Fruit fly (Drosophila melanogaster): ENCODE measurements around the gene CG3430.

CG3430 gene

DNA sequence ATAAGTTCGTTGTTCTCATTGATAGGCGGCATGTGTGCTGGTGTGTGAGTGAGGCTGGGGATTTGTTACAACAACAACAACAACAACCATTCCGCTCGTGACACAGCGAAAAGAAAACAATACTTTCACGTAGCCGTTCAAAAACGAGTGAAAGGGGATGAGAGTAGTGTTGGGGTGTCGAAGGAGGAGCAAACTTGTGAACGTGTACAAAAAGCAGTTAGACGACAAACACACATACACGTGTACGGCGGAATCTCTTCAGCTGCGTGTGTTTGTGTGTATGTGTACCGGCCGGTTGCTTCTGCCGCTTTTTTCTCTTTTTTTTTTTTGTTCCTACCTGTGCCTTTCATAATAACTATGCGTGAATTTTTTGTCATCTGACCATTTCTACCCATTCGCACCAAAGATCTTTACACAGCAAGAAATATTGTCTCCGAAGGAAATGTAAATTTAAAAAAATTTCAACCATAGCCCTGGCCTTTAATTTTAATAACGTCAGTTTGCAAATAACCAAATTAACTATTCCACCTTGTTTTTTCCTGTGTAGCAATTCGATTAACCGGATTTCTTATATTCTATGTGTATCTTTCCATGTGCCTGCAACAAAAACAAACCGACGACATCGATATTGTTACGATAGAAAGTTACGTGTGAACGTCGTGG lies 34.6 kb upstream of the CG3430 start (continued):
- no peak for TF ChIP-seq Opbp (GFP tag; IDR thresholded peaks at IDR 0.05; ENCODE audit: partially characterized antibody)
- TF ChIP-seq CG6791 (GFP tag; IDR thresholded peaks at IDR 0.05; ENCODE audit: partially characterized antibody), result no peak
- TF ChIP-seq ham (GFP tag; IDR thresholded peaks at IDR 0.05), result no peak
- no peak for TF ChIP-seq hbn (GFP tag; IDR thresholded peaks at IDR 0.05; ENCODE audit: partially characterized antibody)
- no peak for TF ChIP-seq CG31388 (GFP tag; optimal IDR thresholded peaks at IDR 0.05)
- TF ChIP-seq D (optimal IDR thresholded peaks at IDR 0.05), result no peak
- TF ChIP-seq D (GFP tag; optimal IDR thresholded peaks at IDR 0.05), result peak; percentile 60
- peak; percentile 48 for TF ChIP-seq Myb (GFP tag; optimal IDR thresholded peaks at IDR 0.05)
- peak; percentile 19 for TF ChIP-seq CG4282 (GFP tag; optimal IDR thresholded peaks at IDR 0.05)
- TF ChIP-seq repo (GFP tag; optimal IDR thresholded peaks at IDR 0.05), result peak; percentile 43
- TF ChIP-seq cad (GFP tag; optimal IDR thresholded peaks at IDR 0.05), result no peak
- TF ChIP-seq CG13296 (GFP tag; optimal IDR thresholded peaks at IDR 0.05), result peak; percentile 26
- TF ChIP-seq chm (GFP tag; IDR thresholded peaks at IDR 0.05), result no peak
- peak; percentile 63 for TF ChIP-seq Mad (GFP tag; optimal IDR thresholded peaks at IDR 0.05)
- TF ChIP-seq Adf1 (GFP tag; IDR thresholded peaks at IDR 0.05), result peak; percentile 33; the same call in 1 of the 2 replicates
- peak; percentile 9 for TF ChIP-seq wek (GFP tag; optimal IDR thresholded peaks at IDR 0.05)
- TF ChIP-seq CG10366 (GFP tag; IDR thresholded peaks at IDR 0.05), result peak; percentile 80; the same call in 1 of the 2 replicates
- TF ChIP-seq CG9437 (GFP tag; optimal IDR thresholded peaks at IDR 0.05), result no peak
- TF ChIP-seq sima (GFP tag; optimal IDR thresholded peaks at IDR 0.05), result no peak
- TF ChIP-seq Ravus (GFP tag; IDR thresholded peaks at IDR 0.05), result peak; percentile 5
- no peak for TF ChIP-seq tap (tag; optimal IDR thresholded peaks at IDR 0.05)
- TF ChIP-seq TFAM (GFP tag; optimal IDR thresholded peaks at IDR 0.05), result no peak
- peak; percentile 31 for TF ChIP-seq CG8089 (GFP tag; optimal IDR thresholded peaks at IDR 0.05)
- no peak for TF ChIP-seq Gsc (GFP tag; IDR thresholded peaks at IDR 0.05)
- TF ChIP-seq so (GFP tag; IDR thresholded peaks at IDR 0.05), result no peak
- peak; percentile 59 for TF ChIP-seq CG15601 (tag; optimal IDR thresholded peaks at IDR 0.05)
- TF ChIP-seq Awh (GFP tag; IDR thresholded peaks at IDR 0.05), result no peak
- TF ChIP-seq Atf6 (GFP tag; IDR thresholded peaks at IDR 0.05), result peak; percentile 74
- no peak for TF ChIP-seq GATAe (GFP tag; conservative IDR thresholded peaks at IDR 0.05)
- peak in 1 of 3 experiments; percentile 66 for TF ChIP-seq lola (GFP tag; optimal IDR thresholded peaks at IDR 0.05)
- peak; percentile 63 for TF ChIP-seq gsb-n (tag; optimal IDR thresholded peaks at IDR 0.05)
- no peak for TF ChIP-seq z (GFP tag; IDR thresholded peaks at IDR 0.05)
- peak; percentile 74 for TF ChIP-seq CG30403 (GFP tag; optimal IDR thresholded peaks at IDR 0.05)
- TF ChIP-seq hth (optimal IDR thresholded peaks at IDR 0.05), result no peak
- TF ChIP-seq seq (GFP tag; IDR thresholded peaks at IDR 0.05), result peak; percentile 67; the same call in 1 of the 2 replicates
- TF ChIP-seq Dfd (GFP tag; optimal IDR thresholded peaks at IDR 0.05), result no peak
- TF ChIP-seq Sin3A (optimal IDR thresholded peaks at IDR 0.05), result no peak
- TF ChIP-seq dan (GFP tag; IDR thresholded peaks at IDR 0.05), result no peak
- peak; percentile 75 for TF ChIP-seq az2 (GFP tag; optimal IDR thresholded peaks at IDR 0.05)
- TF ChIP-seq crc (GFP tag; optimal IDR thresholded peaks at IDR 0.05), result peak; percentile 79
- no peak for TF ChIP-seq sug (tag; optimal IDR thresholded peaks at IDR 0.05)
- peak; percentile 43 for TF ChIP-seq CG18011 (GFP tag; optimal IDR thresholded peaks at IDR 0.05)
- TF ChIP-seq mam (GFP tag; optimal IDR thresholded peaks at IDR 0.05), result peak; percentile 76
- peak; percentile 74; the same call in 1 of the 2 replicates for TF ChIP-seq sob (GFP tag; IDR thresholded peaks at IDR 0.05)
- no peak for TF ChIP-seq nerfin-2 (GFP tag; IDR thresholded peaks at IDR 0.05; ENCODE audit: partially characterized antibody)
- TF ChIP-seq sens-2 (GFP tag; IDR thresholded peaks at IDR 0.05), result no peak
- peak; percentile 76 for TF ChIP-seq lab (GFP tag; optimal IDR thresholded peaks at IDR 0.05)
- peak; percentile 56 for TF ChIP-seq CG3281 (GFP tag; optimal IDR thresholded peaks at IDR 0.05)
- peak; percentile 74 for TF ChIP-seq CG4424 (GFP tag; optimal IDR thresholded peaks at IDR 0.05)
- peak; percentile 73 for TF ChIP-seq Side (GFP tag; optimal IDR thresholded peaks at IDR 0.05)
- TF ChIP-seq Neu2 (GFP tag; optimal IDR thresholded peaks at IDR 0.05; ENCODE audit: borderline replicate concordance), result peak; percentile 80

Data from whole organism, embryonic.